Worm (Caenorhabditis elegans) whole organism, L4 larva: ENCODE results near the gene F45E10.2.

Source experiments
- Y48G9A.11 ChIP-seq: fragments of 200-800 bp; sonication (Bioruptor generic); IDR thresholded peaks from 2 replicates; pipeline ENCODE4 v1.3.6; 2022; ENCODE audit warnings: missing genetic modification reagents, missing genetic modification characterization, missing compliant biosample characterization
- aha-1 ChIP-seq: fragments of 150-350 bp; peaks from one replicate; lab custom pipeline; 2014; ENCODE audit warnings: missing biosample characterization, missing genetic modification characterization
- arid-1 ChIP-seq: fragments of 200-800 bp; sonication (Bioruptor generic); conservative IDR thresholded peaks from 2 replicates; pipeline ENCODE4 v1.3.6; 2022; ENCODE audit warnings: missing genetic modification reagents, missing genetic modification characterization, missing compliant biosample characterization
- daf-19 ChIP-seq: fragments of 200-800 bp; sonication (Bioruptor generic); conservative IDR thresholded peaks from 2 replicates; pipeline ENCODE4 v1.3.6; 2022; ENCODE audit warnings: missing genetic modification characterization, missing compliant biosample characterization
- dmd-9 ChIP-seq: fragments of 200-800 bp; sonication (Bioruptor generic); IDR thresholded peaks from 2 replicates; pipeline ENCODE4 v1.3.6; 2022; ENCODE audit warnings: missing genetic modification reagents, missing genetic modification characterization, missing compliant biosample characterization
- lin-38 ChIP-seq: fragments of 200-800 bp; sonication (Bioruptor generic); IDR thresholded peaks from 2 replicates; pipeline ENCODE4 v1.3.6; 2022; ENCODE audit warnings: missing genetic modification reagents, missing genetic modification characterization, missing compliant biosample characterization
- lsy-2 ChIP-seq, 2 experiments: fragments of 150-350 bp in 1 of 2; sonication (generic microtip) in 1 of 2; optimal IDR thresholded peaks; 2 replicates each; lab custom pipeline; 2014 to 2017; ENCODE audit warnings: missing biosample characterization in 2 of 2, missing genetic modification characterization in 2 of 2
- nhr-48 ChIP-seq: sonication (generic microtip); optimal IDR thresholded peaks from 2 replicates; lab custom pipeline; 2016; ENCODE audit warnings: mild to moderate bottlenecking, missing genetic modification characterization, missing compliant biosample characterization
- nhr-76 ChIP-seq: fragments of 150-350 bp; optimal IDR thresholded peaks from 2 replicates; lab custom pipeline; 2014; ENCODE audit warnings: missing biosample characterization, missing genetic modification characterization
- nhr-77 ChIP-seq: fragments of 150-350 bp; optimal IDR thresholded peaks from 2 replicates; lab custom pipeline; 2014; ENCODE audit warnings: missing biosample characterization, missing genetic modification characterization
- php-3 ChIP-seq: fragments of 200-800 bp; sonication (Bioruptor generic); IDR thresholded peaks from 2 replicates; pipeline ENCODE4 v1.3.6; 2022; ENCODE audit warnings: missing genetic modification reagents, missing genetic modification characterization, missing compliant biosample characterization
- unc-62 ChIP-seq, 3 experiments: fragments of 150-350 bp in 1 of 3; sonication (generic microtip); optimal IDR thresholded peaks in 2 of 3; peaks in 1 of 3; 1 replicate in 1 of 3; 2 replicates in 2 of 3; lab custom pipeline; 2014 to 2017; ENCODE audit warnings: missing biosample characterization in 3 of 3, missing genetic modification characterization in 3 of 3, missing genetic modification reagents in 3 of 3, missing genotype in 1 of 3

Gene F45E10.2

DNA sequence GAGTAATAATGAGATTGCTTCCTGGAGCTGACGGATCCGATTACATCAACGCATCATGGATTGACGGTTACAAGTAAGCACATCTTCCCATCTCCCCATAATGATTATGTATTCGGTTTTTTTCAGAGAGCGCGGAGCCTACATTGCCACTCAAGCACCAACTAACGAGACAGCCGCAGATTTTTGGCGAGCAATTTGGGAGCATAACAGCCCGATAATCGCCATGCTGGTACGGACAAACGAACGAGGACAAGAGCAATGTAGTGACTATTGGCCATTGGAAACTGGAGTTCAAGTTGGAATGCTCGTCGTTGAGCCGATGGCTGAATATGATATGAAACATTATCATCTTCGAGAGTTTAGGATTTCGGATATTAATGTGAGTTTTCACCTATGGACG lies 44.2 kb downstream of the F45E10.2 start:
- TF ChIP-seq daf-19 (GFP tag; lab: Robert Waterston, UW) (no peak), lin-38 (GFP tag; lab: Robert Waterston, UW) (no peak), Y48G9A.11 (GFP tag; lab: Robert Waterston, UW) (no peak), arid-1 (GFP tag; lab: Robert Waterston, UW) (no peak), aha-1 (tag; lab: Kevin White, UChicago) (peak; percentile 92), lsy-2 (tag; optimal IDR thresholded peaks at IDR 0.05; lab: Kevin White, UChicago) (no peak)
- TF ChIP-seq, all 104 proteins: peak for 1

- TF ChIP-seq php-3 (GFP tag; lab: Robert Waterston, UW) (no peak), daf-19 (GFP tag; lab: Robert Waterston, UW) (no peak), nhr-76 (no peak), unc-62 (GFP tag; optimal IDR thresholded peaks at IDR 0.05 in 1 of 2; lab: Kevin White, UChicago) (peak in 1 of 2 experiments; percentile 94), unc-62 (tag; optimal IDR thresholded peaks at IDR 0.05; lab: Kevin White, UChicago) (no peak), nhr-48 (tag; lab: Kevin White, UChicago) (no peak), dmd-9 (no peak), nhr-77 (tag; lab: Kevin White, UChicago) (no peak)
Measured at ce11 chrII:11004381-11004780, 50.7 kb downstream of the F45E10.2 start.
